Worm (Caenorhabditis elegans) whole organism, early embryonic: ENCODE data around the gene ceh-86.

Experiments
- B0310.2 ChIP-seq: sonication (generic microtip); optimal IDR thresholded peaks from 2 replicates; lab custom pipeline; 2016; ENCODE audit warnings: mild to moderate bottlenecking, missing genetic modification characterization, missing compliant biosample characterization
- F13C5.2 ChIP-seq: sonication (generic microtip); optimal IDR thresholded peaks from 2 replicates; lab custom pipeline; 2017; ENCODE audit warnings: mild to moderate bottlenecking, missing genetic modification characterization, inconsistent platforms, missing compliant biosample characterization
- aly-1 ChIP-seq: sonication (generic microtip); optimal IDR thresholded peaks from 2 replicates; lab custom pipeline; 2016; ENCODE audit warnings: missing genetic modification characterization, missing compliant biosample characterization
- ama-1 ChIP-seq: fragments of 150-350 bp; optimal IDR thresholded peaks from 2 replicates; lab custom pipeline; 2014
- ceh-13 ChIP-seq: fragments of 200-800 bp; sonication (Bioruptor generic); optimal IDR thresholded peaks from 2 replicates; lab custom pipeline; 2018; ENCODE audit warnings: mild to moderate bottlenecking, missing genetic modification characterization, missing compliant biosample characterization
- ceh-36 ChIP-seq: sonication (generic microtip); optimal IDR thresholded peaks from 2 replicates; lab custom pipeline; 2016; ENCODE audit warnings: missing genetic modification characterization, inconsistent platforms, missing compliant biosample characterization
- ets-7 ChIP-seq: sonication (generic microtip); optimal IDR thresholded peaks from 2 replicates; lab custom pipeline; 2016; ENCODE audit warnings: missing genotype, missing genetic modification characterization, missing compliant biosample characterization
- flt-1 ChIP-seq: fragments of 200-800 bp; sonication (Bioruptor generic); IDR thresholded peaks from 2 replicates; pipeline ENCODE4 v1.3.6; 2022; ENCODE audit warnings: missing genetic modification characterization, missing compliant biosample characterization
- hmbx-1 ChIP-seq: sonication (generic microtip); optimal IDR thresholded peaks from 2 replicates; lab custom pipeline; 2016; ENCODE audit warnings: mild to moderate bottlenecking, missing genetic modification characterization, missing compliant biosample characterization
- hmg-4 ChIP-seq: fragments of 200-800 bp; sonication (Bioruptor generic); optimal IDR thresholded peaks from 2 replicates; lab custom pipeline; 2018; ENCODE audit warnings: mild to moderate bottlenecking, missing genetic modification characterization, missing compliant biosample characterization
- hnd-1 ChIP-seq: sonication (generic microtip); optimal IDR thresholded peaks from 2 replicates; lab custom pipeline; 2016; ENCODE audit warnings: missing genetic modification characterization, missing compliant biosample characterization
- pes-1 ChIP-seq: fragments of 200-800 bp; sonication (Bioruptor generic); IDR thresholded peaks from 2 replicates; pipeline ENCODE4 v1.3.6; 2022; ENCODE audit warnings: missing genetic modification reagents, missing genetic modification characterization, missing compliant biosample characterization
- scrt-1 ChIP-seq: fragments of 200-800 bp; sonication (Bioruptor generic); IDR thresholded peaks from 2 replicates; pipeline ENCODE4 v1.3.6; 2022; ENCODE audit warnings: missing genetic modification characterization, missing compliant biosample characterization
- sea-1 ChIP-seq: fragments of 200-800 bp; sonication (Bioruptor generic); conservative IDR thresholded peaks from 2 replicates; pipeline ENCODE4 v1.3.6; 2022; ENCODE audit warnings: missing genetic modification characterization, missing compliant biosample characterization
- tbx-11 ChIP-seq: fragments of 200-800 bp; sonication (Bioruptor generic); IDR thresholded peaks from 2 replicates; pipeline ENCODE4 v1.3.6; 2022; ENCODE audit warnings: missing genetic modification characterization, missing compliant biosample characterization
- tbx-37 ChIP-seq: fragments of 200-800 bp; sonication (Bioruptor generic); conservative IDR thresholded peaks from 2 replicates; pipeline ENCODE4 v1.3.6; 2022; ENCODE audit warnings: missing genetic modification reagents, missing genetic modification characterization, missing compliant biosample characterization
- tra-4 ChIP-seq: sonication (generic microtip); optimal IDR thresholded peaks from 2 replicates; lab custom pipeline; 2017; ENCODE audit warnings: missing genetic modification characterization, missing compliant biosample characterization

The ceh-86 gene

DNA sequence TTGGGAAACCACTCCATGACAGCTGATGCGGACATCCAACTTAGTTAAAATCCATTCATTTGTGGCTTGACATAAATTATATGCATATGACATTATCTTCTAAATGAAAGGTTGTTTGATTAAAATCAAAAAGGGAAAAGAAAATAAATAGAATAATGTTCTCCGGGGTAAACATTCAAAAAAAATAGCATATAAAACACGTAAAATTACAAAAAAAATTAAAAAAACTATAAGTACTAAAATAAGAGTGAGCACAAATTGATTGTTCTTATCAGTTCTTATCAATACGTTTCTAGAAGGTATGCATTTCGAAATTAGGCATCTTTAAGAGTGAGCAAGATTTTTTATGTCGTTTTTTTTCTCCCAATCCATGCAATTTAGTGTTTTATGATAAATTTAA is 19.2 kb downstream of the ceh-86 start, which contains the start of gene fbxa-182:
Gene fbxa-182, minus strand, starts transcription at position 101 of the 400 bp plus-strand sequence.
- no peak for TF ChIP-seq pes-1
- no peak for TF ChIP-seq sea-1 (GFP tag; lab: Robert Waterston, UW)
- no peak for TF ChIP-seq scrt-1 (GFP tag; lab: Robert Waterston, UW)
- TF ChIP-seq B0310.2 (tag; lab: Kevin White, UChicago): no peak
- no peak for TF ChIP-seq ama-1 (lab: Kevin White, UChicago)
- no peak for TF ChIP-seq ceh-13 (GFP tag; lab: Kevin White, UChicago)
- no peak for TF ChIP-seq hmbx-1 (tag; lab: Kevin White, UChicago)
- TF ChIP-seq tra-4: no peak
- no peak for TF ChIP-seq flt-1 (GFP tag; lab: Robert Waterston, UW)
- no peak for TF ChIP-seq ceh-36 (tag; lab: Kevin White, UChicago)
- TF ChIP-seq tbx-37 (GFP tag; lab: Robert Waterston, UW): no peak
- no peak for TF ChIP-seq ets-7 (tag; lab: Kevin White, UChicago)

DNA sequence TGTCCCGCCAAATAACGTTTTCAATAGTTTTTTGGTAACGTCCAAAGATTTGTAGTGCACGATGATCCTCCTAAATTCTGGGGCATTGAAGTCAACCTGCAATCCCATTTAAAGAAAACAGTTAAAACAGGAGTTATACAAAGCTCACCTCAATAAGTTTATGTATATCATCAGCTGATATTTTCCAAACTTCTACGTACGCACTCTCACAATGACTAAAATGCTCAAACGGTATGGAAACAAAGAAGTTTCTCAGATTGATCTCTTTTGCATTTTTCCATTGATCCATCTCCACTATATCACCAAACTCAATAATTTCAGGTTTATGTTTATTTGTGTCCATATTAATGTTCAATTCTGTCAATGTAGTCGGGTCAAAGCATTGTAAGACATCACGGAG is 20.3 kb downstream of the ceh-86 start:
- no peak for TF ChIP-seq ceh-13 (GFP tag; lab: Kevin White, UChicago)
- no peak for TF ChIP-seq ets-7 (tag; lab: Kevin White, UChicago)
- no peak for TF ChIP-seq pes-1
- TF ChIP-seq flt-1 (GFP tag; lab: Robert Waterston, UW): no peak
- TF ChIP-seq sea-1 (GFP tag; lab: Robert Waterston, UW): no peak
- no peak for TF ChIP-seq tbx-37 (GFP tag; lab: Robert Waterston, UW)
- TF ChIP-seq F13C5.2: no peak
- TF ChIP-seq hmg-4 (GFP tag; lab: Kevin White, UChicago): no peak
- no peak for TF ChIP-seq tra-4
- TF ChIP-seq scrt-1 (GFP tag; lab: Robert Waterston, UW): no peak

DNA sequence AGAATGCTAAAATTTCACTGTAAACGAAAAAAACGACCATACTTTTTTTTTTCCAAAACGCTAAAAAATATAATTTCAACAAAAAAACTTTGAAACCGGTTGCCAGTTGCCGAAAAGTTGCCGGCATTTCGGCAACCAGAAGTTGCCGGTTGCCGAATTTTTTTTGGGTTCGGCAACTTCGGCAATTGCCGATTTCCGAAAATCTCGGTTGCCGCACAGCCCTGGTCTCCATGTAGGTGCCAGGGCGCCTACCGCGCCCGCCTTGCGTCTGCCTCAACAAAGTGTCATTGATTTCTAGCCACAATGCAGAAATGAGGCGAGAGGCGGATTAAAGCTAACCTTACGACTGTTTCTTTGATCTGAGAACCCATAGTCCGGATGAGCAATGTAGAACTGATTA is 20.8 kb downstream of the ceh-86 start:
- no peak for TF ChIP-seq scrt-1 (GFP tag; lab: Robert Waterston, UW)
- no peak for TF ChIP-seq ceh-13 (GFP tag; lab: Kevin White, UChicago)
- no peak for TF ChIP-seq tra-4
- no peak for TF ChIP-seq tbx-11
- no peak for TF ChIP-seq ceh-36 (tag; lab: Kevin White, UChicago)
- TF ChIP-seq hmg-4 (GFP tag; lab: Kevin White, UChicago): no peak
- TF ChIP-seq aly-1 (tag; lab: Kevin White, UChicago): no peak
- TF ChIP-seq ets-7 (tag; lab: Kevin White, UChicago): no peak
- no peak for TF ChIP-seq hmbx-1 (tag; lab: Kevin White, UChicago)
- no peak for TF ChIP-seq pes-1
- TF ChIP-seq sea-1 (GFP tag; lab: Robert Waterston, UW): no peak
- no peak for TF ChIP-seq tbx-37 (GFP tag; lab: Robert Waterston, UW)
- TF ChIP-seq ama-1 (lab: Kevin White, UChicago): no peak
- no peak for TF ChIP-seq B0310.2 (tag; lab: Kevin White, UChicago)
- TF ChIP-seq F13C5.2: no peak
- TF ChIP-seq flt-1 (GFP tag; lab: Robert Waterston, UW): no peak
- TF ChIP-seq hnd-1 (tag; lab: Kevin White, UChicago): no peak

DNA sequence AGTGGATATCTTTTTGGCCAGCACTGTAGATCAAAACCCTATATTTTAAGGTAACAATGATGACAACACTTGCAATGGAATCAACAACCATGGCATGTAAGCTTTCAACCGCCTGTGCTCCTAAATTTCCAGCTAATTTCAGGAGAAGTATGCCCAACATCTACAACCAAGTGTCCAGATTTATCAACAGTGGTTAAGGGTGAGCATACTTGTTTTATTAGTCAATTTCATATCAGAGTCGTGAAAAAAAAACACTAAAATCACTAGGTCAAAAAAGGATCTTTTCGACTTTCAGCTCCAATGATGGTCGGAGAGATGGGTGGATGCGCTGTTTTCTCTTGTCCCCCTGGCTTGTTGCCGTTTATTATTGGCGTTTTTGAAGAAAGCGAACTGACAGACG is 27.9 kb downstream of the ceh-86 start, which contains the start of gene F16G10.1:
Gene F16G10.1, plus strand, starts transcription at position 301 of the 400 bp plus-strand sequence.
- TF ChIP-seq hmg-4 (GFP tag; lab: Kevin White, UChicago) (no peak), ets-7 (tag; lab: Kevin White, UChicago) (no peak), pes-1 (no peak), tbx-37 (GFP tag; lab: Robert Waterston, UW) (no peak)

DNA sequence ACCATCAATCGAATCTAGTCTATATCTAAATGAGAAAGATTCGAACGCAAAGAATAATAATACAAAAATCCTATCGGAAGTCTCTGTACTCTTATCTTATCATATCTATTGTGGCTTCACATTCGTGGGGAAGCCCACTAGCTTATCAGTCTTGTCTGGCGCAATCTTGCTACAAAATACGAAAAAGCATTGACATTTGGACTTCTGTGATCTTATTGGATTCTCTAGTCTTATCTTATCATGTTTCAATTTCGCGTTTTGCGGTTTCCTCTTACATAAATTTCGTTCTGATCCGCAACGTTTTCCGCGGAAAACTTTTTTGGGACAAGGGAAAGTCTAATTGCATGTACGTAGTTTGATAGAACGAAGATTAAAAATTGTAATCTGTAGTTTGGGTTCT is 32.1 kb downstream of the ceh-86 start:
- no peak for TF ChIP-seq ets-7 (tag; lab: Kevin White, UChicago)
- no peak for TF ChIP-seq aly-1 (tag; lab: Kevin White, UChicago)
- TF ChIP-seq ceh-36 (tag; lab: Kevin White, UChicago): no peak

DNA sequence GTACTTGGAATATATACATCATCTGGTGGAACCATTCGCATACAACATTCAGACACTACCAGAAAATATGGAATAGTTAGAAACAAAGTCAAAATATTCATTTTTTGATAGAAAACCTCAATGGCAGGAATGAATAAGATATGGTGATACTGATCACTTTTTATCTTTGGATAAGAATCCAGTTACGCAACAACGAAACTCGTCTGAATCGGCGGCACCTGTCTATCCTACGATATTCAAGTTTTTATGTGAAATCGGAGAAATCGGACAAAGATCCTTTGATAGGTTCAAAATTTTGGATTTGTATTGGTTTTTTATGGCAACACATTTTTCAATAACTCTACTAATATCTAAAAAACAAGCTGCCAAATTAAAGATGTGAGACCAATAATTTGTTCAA is 33.0 kb downstream of the ceh-86 start, which contains the start of gene F16G10.14:
Gene F16G10.14, minus strand, starts transcription at position 101 of the 400 bp plus-strand sequence.
- TF ChIP-seq ama-1 (lab: Kevin White, UChicago): no peak
- TF ChIP-seq flt-1 (GFP tag; lab: Robert Waterston, UW): no peak
- TF ChIP-seq ceh-36 (tag; lab: Kevin White, UChicago): no peak
- TF ChIP-seq hmbx-1 (tag; lab: Kevin White, UChicago): no peak
- no peak for TF ChIP-seq B0310.2 (tag; lab: Kevin White, UChicago)
- no peak for TF ChIP-seq tbx-37 (GFP tag; lab: Robert Waterston, UW)
- TF ChIP-seq aly-1 (tag; lab: Kevin White, UChicago): no peak
- no peak for TF ChIP-seq sea-1 (GFP tag; lab: Robert Waterston, UW)
- no peak for TF ChIP-seq F13C5.2
- TF ChIP-seq pes-1: no peak
- TF ChIP-seq scrt-1 (GFP tag; lab: Robert Waterston, UW): no peak
- TF ChIP-seq ets-7 (tag; lab: Kevin White, UChicago): no peak
- no peak for TF ChIP-seq hmg-4 (GFP tag; lab: Kevin White, UChicago)
- TF ChIP-seq tra-4: no peak
- TF ChIP-seq ceh-13 (GFP tag; lab: Kevin White, UChicago): no peak
- TF ChIP-seq hnd-1 (tag; lab: Kevin White, UChicago): no peak
- no peak for TF ChIP-seq tbx-11

DNA sequence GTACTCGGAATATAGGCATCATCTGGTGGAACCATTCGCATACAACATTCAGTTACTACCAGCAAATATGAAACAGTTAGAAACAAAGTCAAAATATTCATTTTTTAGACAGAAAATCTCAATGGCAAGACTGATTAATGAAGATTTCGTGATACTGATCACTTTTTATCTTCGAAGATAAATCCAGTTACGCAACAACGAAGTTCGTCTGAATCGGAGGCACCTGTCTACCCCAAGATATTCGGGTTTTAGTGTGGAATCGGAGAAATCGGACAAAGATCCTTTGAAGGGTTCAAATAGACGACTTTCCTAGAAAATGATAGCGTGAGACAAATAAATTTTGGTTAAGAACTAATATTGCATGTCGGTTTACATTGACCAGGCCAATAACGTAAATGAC is 36.0 kb downstream of the ceh-86 start, which contains the start of gene F16G10.13:
Gene F16G10.13, minus strand, starts transcription at position 101 of the 400 bp plus-strand sequence.
- no peak for TF ChIP-seq ets-7 (tag; lab: Kevin White, UChicago)
- TF ChIP-seq ceh-13 (GFP tag; lab: Kevin White, UChicago): no peak
- TF ChIP-seq sea-1 (GFP tag; lab: Robert Waterston, UW): no peak
- TF ChIP-seq F13C5.2: no peak
- no peak for TF ChIP-seq B0310.2 (tag; lab: Kevin White, UChicago)
- no peak for TF ChIP-seq ceh-36 (tag; lab: Kevin White, UChicago)
- TF ChIP-seq flt-1 (GFP tag; lab: Robert Waterston, UW): no peak
- TF ChIP-seq hmbx-1 (tag; lab: Kevin White, UChicago): no peak
- TF ChIP-seq pes-1: no peak
- no peak for TF ChIP-seq ama-1 (lab: Kevin White, UChicago)
- TF ChIP-seq aly-1 (tag; lab: Kevin White, UChicago): no peak
- no peak for TF ChIP-seq tbx-37 (GFP tag; lab: Robert Waterston, UW)
